Worm (Caenorhabditis elegans): ENCODE measurements around the gene srv-11.

DNA sequence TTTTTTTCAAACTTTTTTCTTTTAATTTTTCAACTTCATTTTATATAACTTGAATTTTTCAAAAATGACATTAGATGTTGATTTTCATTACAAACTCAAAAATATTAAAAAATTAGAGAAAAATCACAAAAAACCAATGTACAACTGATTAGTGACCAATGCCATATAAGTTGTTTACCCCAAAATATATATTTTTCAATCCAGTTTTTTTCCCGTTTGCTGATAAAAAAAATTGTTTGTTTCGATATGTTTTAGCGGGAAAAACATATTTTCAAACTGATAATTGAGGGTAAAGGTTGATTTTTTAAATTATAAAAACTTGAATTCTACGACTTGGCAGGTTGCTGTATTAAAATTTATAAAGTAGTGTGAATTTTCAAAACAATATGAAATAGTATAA, 44.7 kb downstream of the srv-11 start:
- TF ChIP-seq him-1 (tag; optimal IDR thresholded peaks at IDR 0.05) (no peak), dao-5 (tag; optimal IDR thresholded peaks at IDR 0.05) (no peak)
